Worm (Caenorhabditis elegans) whole organism, young adult: ENCODE data around the gene E02H1.1.

ENCODE experiments used
- C06A6.2 ChIP-seq: fragments of 200-800 bp; sonication (Bioruptor generic); conservative IDR thresholded peaks from 2 replicates; pipeline ENCODE4 v1.3.6; 2022; ENCODE audit warnings: missing genetic modification characterization, missing compliant biosample characterization
- F10E7.11 ChIP-seq: sonication (generic microtip); optimal IDR thresholded peaks from 2 replicates; lab custom pipeline; 2017; ENCODE audit warnings: mild to moderate bottlenecking, missing genetic modification characterization, moderate library complexity, missing compliant biosample characterization
- F22D6.2 ChIP-seq: sonication (generic microtip); optimal IDR thresholded peaks from 2 replicates; lab custom pipeline; 2016; ENCODE audit warnings: mild to moderate bottlenecking, missing genetic modification characterization, missing compliant biosample characterization
- F49E8.2 ChIP-seq: sonication (generic microtip); optimal IDR thresholded peaks from 3 replicates; lab custom pipeline; 2017; ENCODE audit warnings: missing genetic modification characterization, mild to moderate bottlenecking, missing compliant biosample characterization, antibody characterized with exemption, moderate library complexity; ENCODE audit not compliant: insufficient read depth
- K11D2.4 ChIP-seq: fragments of 200-800 bp; sonication (Bioruptor generic); IDR thresholded peaks from 2 replicates; pipeline ENCODE4 v1.3.6; 2022; ENCODE audit warnings: missing genetic modification reagents, missing genetic modification characterization, missing compliant biosample characterization
- Y53G8AR.9 ChIP-seq: fragments of 200-800 bp; sonication (Bioruptor generic); conservative IDR thresholded peaks from 2 replicates; pipeline ENCODE4 v1.3.6; 2022; ENCODE audit warnings: missing genetic modification reagents, missing genetic modification characterization, missing compliant biosample characterization
- Y56A3A.18 ChIP-seq: fragments of 200-800 bp; sonication (Bioruptor generic); IDR thresholded peaks from 2 replicates; pipeline ENCODE4 v1.3.6; 2022; ENCODE audit warnings: missing genetic modification reagents, missing genetic modification characterization, missing compliant biosample characterization
- Y67H2A.10 ChIP-seq: fragments of 200-800 bp; sonication (Bioruptor generic); conservative IDR thresholded peaks from 2 replicates; pipeline ENCODE4 v1.3.6; 2022; ENCODE audit warnings: missing genetic modification reagents, missing genetic modification characterization, missing compliant biosample characterization
- Y95B8A.8 ChIP-seq: fragments of 200-800 bp; sonication (Bioruptor generic); IDR thresholded peaks from 2 replicates; pipeline ENCODE4 v1.3.6; 2022; ENCODE audit warnings: missing genetic modification reagents, missing genetic modification characterization, missing compliant biosample characterization
- ZK185.1 ChIP-seq: sonication (generic microtip); optimal IDR thresholded peaks from 2 replicates; lab custom pipeline; 2016; ENCODE audit warnings: mild to moderate bottlenecking, missing genetic modification characterization, missing compliant biosample characterization; ENCODE audit not compliant: poor library complexity, severe bottlenecking
- ama-1 ChIP-seq, 3 experiments: fragments of 150-350 bp in 1 of 3; sonication (generic microtip) in 2 of 3; optimal IDR thresholded peaks; 2 replicates each; lab custom pipeline; 2014 to 2018; ENCODE audit warnings: missing biosample characterization in 2 of 3, missing genetic modification characterization in 2 of 3, missing genetic modification reagents in 2 of 3
- aptf-3 ChIP-seq: fragments of 200-800 bp; sonication (Bioruptor generic); IDR thresholded peaks from 2 replicates; pipeline ENCODE4 v1.3.6; 2022; ENCODE audit warnings: missing genetic modification characterization, missing compliant biosample characterization
- atf-7 ChIP-seq: sonication (generic microtip); optimal IDR thresholded peaks from 2 replicates; lab custom pipeline; 2017; ENCODE audit warnings: mild to moderate bottlenecking, missing genetic modification characterization, missing compliant biosample characterization
- attf-3 ChIP-seq: fragments of 200-800 bp; sonication (Bioruptor generic); conservative IDR thresholded peaks from 2 replicates; pipeline ENCODE4 v1.3.6; 2022; ENCODE audit warnings: missing genetic modification reagents, missing genetic modification characterization, missing compliant biosample characterization
- attf-5 ChIP-seq: fragments of 200-800 bp; sonication (Bioruptor generic); optimal IDR thresholded peaks from 2 replicates; lab custom pipeline; 2018; ENCODE audit warnings: mild to moderate bottlenecking, missing genetic modification characterization, missing compliant biosample characterization
- bed-1 ChIP-seq: fragments of 200-800 bp; sonication (Bioruptor generic); IDR thresholded peaks from 2 replicates; pipeline ENCODE4 v1.3.6; 2022; ENCODE audit warnings: missing genetic modification reagents, missing genetic modification characterization, missing compliant biosample characterization
- cebp-1 ChIP-seq, 2 experiments: fragments of 200-800 bp in 1 of 2; sonication (Bioruptor generic) in 1 of 2; sonication (generic microtip) in 1 of 2; IDR thresholded peaks in 1 of 2; optimal IDR thresholded peaks in 1 of 2; 2 replicates each; pipeline versions ENCODE4 v1.3.6 to Lab custom; 2017 to 2022; ENCODE audit warnings: missing compliant biosample characterization in 2 of 2, missing genetic modification characterization in 2 of 2, mild to moderate bottlenecking in 1 of 2, missing genetic modification reagents in 1 of 2, moderate library complexity in 1 of 2
- chd-7 ChIP-seq: sonication (generic microtip); optimal IDR thresholded peaks from 2 replicates; lab custom pipeline; 2016; ENCODE audit warnings: mild to moderate bottlenecking, missing genetic modification characterization, moderate library complexity, missing compliant biosample characterization
- dox-1 ChIP-seq: fragments of 200-800 bp; sonication (Bioruptor generic); IDR thresholded peaks from 2 replicates; pipeline ENCODE4 v1.3.6; 2022; ENCODE audit warnings: missing genetic modification reagents, missing genetic modification characterization, missing compliant biosample characterization
- efl-1 ChIP-seq: fragments of 150-350 bp; optimal IDR thresholded peaks from 2 replicates; lab custom pipeline; 2014; ENCODE audit warnings: missing biosample characterization, missing genetic modification reagents, missing genetic modification characterization
- egrh-3 ChIP-seq: fragments of 200-800 bp; sonication (Bioruptor generic); IDR thresholded peaks from 2 replicates; pipeline ENCODE4 v1.3.6; 2022; ENCODE audit warnings: missing genetic modification reagents, missing genetic modification characterization, missing compliant biosample characterization
- him-1 ChIP-seq: sonication (generic microtip); optimal IDR thresholded peaks from 2 replicates; lab custom pipeline; 2016; ENCODE audit warnings: missing genotype, missing genetic modification reagents, missing genetic modification characterization, missing compliant biosample characterization
- hmg-1.2 ChIP-seq: fragments of 200-800 bp; sonication (Bioruptor generic); IDR thresholded peaks from 2 replicates; pipeline ENCODE4 v1.3.6; 2022; ENCODE audit warnings: missing genetic modification reagents, missing genetic modification characterization, missing compliant biosample characterization
- hsf-1 ChIP-seq: fragments of 200-800 bp; sonication (Bioruptor generic); IDR thresholded peaks from 2 replicates; pipeline ENCODE4 v1.3.6; 2022; ENCODE audit warnings: missing genetic modification reagents, missing genetic modification characterization, missing compliant biosample characterization
- let-526 ChIP-seq: fragments of 200-800 bp; sonication (Bioruptor generic); IDR thresholded peaks from 2 replicates; pipeline ENCODE4 v1.3.6; 2022; ENCODE audit warnings: missing genetic modification reagents, missing genetic modification characterization, missing compliant biosample characterization
- let-607 ChIP-seq, 2 experiments: fragments of 200-800 bp in 1 of 2; sonication (Bioruptor generic) in 1 of 2; sonication (generic microtip) in 1 of 2; optimal IDR thresholded peaks; 2 replicates each; lab custom pipeline; 2016 to 2018; ENCODE audit warnings: mild to moderate bottlenecking in 2 of 2, missing compliant biosample characterization in 2 of 2, missing genetic modification characterization in 2 of 2, moderate library complexity in 2 of 2, missing genotype in 1 of 2
- lin-26 ChIP-seq: fragments of 200-800 bp; sonication (Bioruptor generic); IDR thresholded peaks from 2 replicates; pipeline ENCODE4 v1.3.6; 2022; ENCODE audit warnings: missing genetic modification reagents, missing genetic modification characterization, missing compliant biosample characterization
- lin-40 ChIP-seq: sonication (generic microtip); optimal IDR thresholded peaks from 2 replicates; lab custom pipeline; 2016; ENCODE audit warnings: missing genetic modification characterization, mild to moderate bottlenecking, missing compliant biosample characterization, missing genotype, missing genetic modification reagents
- lir-1 ChIP-seq: fragments of 200-800 bp; sonication (Bioruptor generic); conservative IDR thresholded peaks from 2 replicates; pipeline ENCODE4 v1.3.6; 2022; ENCODE audit warnings: missing genetic modification reagents, missing genetic modification characterization, missing compliant biosample characterization
- mcd-1 ChIP-seq: fragments of 200-800 bp; sonication (Bioruptor generic); IDR thresholded peaks from 2 replicates; pipeline ENCODE4 v1.3.6; 2022; ENCODE audit warnings: missing genetic modification reagents, missing genetic modification characterization, missing compliant biosample characterization
- nfya-2 ChIP-seq: fragments of 200-800 bp; sonication (Bioruptor generic); IDR thresholded peaks from 2 replicates; pipeline ENCODE4 v1.3.6; 2022; ENCODE audit warnings: missing genetic modification reagents, missing genetic modification characterization, missing compliant biosample characterization
- nhr-179 ChIP-seq: sonication (generic microtip); optimal IDR thresholded peaks from 2 replicates; lab custom pipeline; 2016; ENCODE audit warnings: mild to moderate bottlenecking, missing genetic modification characterization, missing compliant biosample characterization
- nhr-27 ChIP-seq: fragments of 200-800 bp; sonication (Bioruptor generic); optimal IDR thresholded peaks from 2 replicates; lab custom pipeline; 2018; ENCODE audit warnings: mild to moderate bottlenecking, missing genetic modification characterization, moderate library complexity, missing compliant biosample characterization
- nhr-90 ChIP-seq: sonication (generic microtip); optimal IDR thresholded peaks from 2 replicates; lab custom pipeline; 2016; ENCODE audit warnings: missing genotype, mild to moderate bottlenecking, missing genetic modification characterization, missing compliant biosample characterization
- rcor-1 ChIP-seq: fragments of 200-800 bp; sonication (Bioruptor generic); IDR thresholded peaks from 2 replicates; pipeline ENCODE4 v1.3.6; 2022; ENCODE audit warnings: missing genetic modification reagents, missing genetic modification characterization, missing compliant biosample characterization
- rec-8 ChIP-seq, 2 experiments: sonication (generic microtip); optimal IDR thresholded peaks; 2 replicates each; lab custom pipeline; 2016; ENCODE audit warnings: mild to moderate bottlenecking in 2 of 2, missing genetic modification characterization in 2 of 2, missing genetic modification reagents in 2 of 2, missing genotype in 2 of 2, missing biosample characterization in 1 of 2, missing compliant biosample characterization in 1 of 2, moderate library complexity in 1 of 2
- sdz-38 ChIP-seq: sonication (generic microtip); optimal IDR thresholded peaks from 2 replicates; lab custom pipeline; 2016; ENCODE audit warnings: missing genotype, missing genetic modification characterization, missing compliant biosample characterization
- sea-2 ChIP-seq: fragments of 200-800 bp; sonication (Bioruptor generic); IDR thresholded peaks from 2 replicates; pipeline ENCODE4 v1.3.6; 2022; ENCODE audit warnings: missing genetic modification characterization, missing compliant biosample characterization
- snpc-1.3 ChIP-seq: sonication (generic microtip); optimal IDR thresholded peaks from 2 replicates; lab custom pipeline; 2017; ENCODE audit warnings: missing genetic modification characterization, mild to moderate bottlenecking, missing compliant biosample characterization, antibody characterized with exemption, moderate library complexity, missing genotype, missing genetic modification reagents; ENCODE audit not compliant: insufficient read depth
- snpc-4 ChIP-seq, 5 experiments: fragments of 150-350 bp in 1 of 5; sonication (generic microtip) in 4 of 5; optimal IDR thresholded peaks; 2 replicates each; lab custom pipeline; 2014 to 2018; ENCODE audit warnings: missing genetic modification characterization in 5 of 5, missing biosample characterization in 3 of 5, antibody characterized with exemption in 2 of 5, mild to moderate bottlenecking in 2 of 5, missing compliant biosample characterization in 2 of 5, missing genotype in 2 of 5, moderate library complexity in 2 of 5, missing genetic modification reagents in 1 of 5
- tbp1 ChIP-seq: fragments of 200-800 bp; sonication (Bioruptor generic); optimal IDR thresholded peaks from 2 replicates; lab custom pipeline; 2018; ENCODE audit warnings: mild to moderate bottlenecking, missing genetic modification characterization, missing compliant biosample characterization
- unc-62 ChIP-seq: fragments of 150-350 bp; optimal IDR thresholded peaks from 2 replicates; lab custom pipeline; 2014; ENCODE audit warnings: missing biosample characterization, missing genetic modification reagents, missing genetic modification characterization
- zim-3 ChIP-seq: sonication (generic microtip); optimal IDR thresholded peaks from 2 replicates; lab custom pipeline; 2017; ENCODE audit warnings: mild to moderate bottlenecking, missing genetic modification characterization, moderate library complexity, missing compliant biosample characterization
- ztf-18 ChIP-seq: sonication (generic microtip); optimal IDR thresholded peaks from 2 replicates; lab custom pipeline; 2016; ENCODE audit warnings: missing genotype, mild to moderate bottlenecking, missing genetic modification characterization, missing compliant biosample characterization
- ztf-26 ChIP-seq: sonication (generic microtip); optimal IDR thresholded peaks from 2 replicates; lab custom pipeline; 2017; ENCODE audit warnings: missing genetic modification characterization, missing compliant biosample characterization

Gene E02H1.1

DNA sequence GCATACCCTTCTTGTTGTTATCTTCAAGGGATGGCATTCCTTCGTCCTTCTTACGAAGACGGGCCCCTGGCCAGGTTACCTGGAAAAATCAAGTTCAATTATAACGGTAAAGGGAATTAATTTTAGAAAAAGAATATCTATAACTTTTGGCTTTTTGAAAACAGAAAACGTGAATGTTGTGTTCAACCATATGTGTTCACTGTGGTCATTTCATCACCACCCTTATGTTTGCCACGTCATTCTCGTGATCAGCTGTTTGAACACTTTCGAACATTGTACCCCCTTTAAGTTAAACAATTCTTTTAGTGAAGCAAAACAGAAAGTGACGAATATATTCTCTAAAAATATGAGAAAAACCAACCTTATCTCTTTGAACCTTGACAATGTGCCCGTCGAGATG lies 27.8 kb upstream of the E02H1.1 start:
- TF ChIP-seq nhr-90 (tag; lab: Kevin White, UChicago) (no peak), Y56A3A.18 (GFP tag; lab: Robert Waterston, UW) (no peak; the same call in 1 of the 2 replicates), attf-3 (GFP tag; lab: Robert Waterston, UW) (no peak), cebp-1 (GFP tag; IDR thresholded peaks at IDR 0.05; lab: Robert Waterston, UW) (peak; percentile 75), cebp-1 (tag; optimal IDR thresholded peaks at IDR 0.05; lab: Kevin White, UChicago) (peak; percentile 75), zim-3 (tag; lab: Kevin White, UChicago) (peak; percentile 36), nhr-27 (tag; lab: Kevin White, UChicago) (no peak), F10E7.11 (tag; lab: Kevin White, UChicago) (peak; percentile 6), chd-7 (tag; lab: Kevin White, UChicago) (no peak), snpc-1.3 (no peak), dox-1 (no peak), ztf-26 (tag; lab: Kevin White, UChicago) (no peak), ama-1 (optimal IDR thresholded peaks at IDR 0.05; lab: Kevin White, UChicago) (no peak), ama-1 (GFP tag; optimal IDR thresholded peaks at IDR 0.05; lab: Kevin White, UChicago) (no peak), aptf-3 (GFP tag; lab: Robert Waterston, UW) (no peak), lin-40 (tag; lab: Kevin White, UChicago) (no peak), let-526 (GFP tag; lab: Robert Waterston, UW) (peak; percentile 16; the same call in 1 of the 2 replicates), Y95B8A.8 (GFP tag; lab: Robert Waterston, UW) (0 out of 2 replicates have a peak, but pooled peaks have one; percentile 5), K11D2.4 (no peak), him-1 (tag; lab: Kevin White, UChicago) (no peak), F22D6.2 (tag; lab: Kevin White, UChicago) (no peak), ZK185.1 (peak; percentile 37), rcor-1 (GFP tag; lab: Robert Waterston, UW) (no peak), lir-1 (GFP tag; lab: Robert Waterston, UW) (no peak), lin-26 (GFP tag; lab: Robert Waterston, UW) (no peak), attf-5 (GFP tag; lab: Kevin White, UChicago) (no peak), snpc-4 (GFP tag; optimal IDR thresholded peaks at IDR 0.05; lab: Kevin White, UChicago) (no peak), snpc-4 (tag; optimal IDR thresholded peaks at IDR 0.05; lab: Kevin White, UChicago) (no peak), efl-1 (no peak), F49E8.2 (no peak), bed-1 (GFP tag; lab: Robert Waterston, UW) (no peak)
- TF ChIP-seq, all 124 proteins: peak for 6

DNA sequence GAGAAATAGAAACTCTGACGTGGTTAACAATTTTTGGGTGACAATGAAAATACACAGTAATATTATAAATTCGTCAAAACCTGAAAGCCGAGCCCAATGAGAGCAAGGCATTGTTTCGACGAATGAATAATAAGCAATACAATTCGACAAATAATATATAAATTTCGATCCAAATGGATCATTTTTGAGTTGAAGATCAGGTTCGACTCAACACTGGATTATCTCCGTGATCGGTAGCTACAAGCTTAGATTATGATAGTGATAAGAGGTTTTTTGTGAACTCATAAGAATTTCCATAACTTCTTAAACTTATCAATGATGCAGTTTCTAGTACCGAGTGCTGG lies 26.9 kb upstream of the E02H1.1 start:
- TF ChIP-seq F49E8.2 (no peak), C06A6.2 (GFP tag; lab: Robert Waterston, UW) (no peak), Y53G8AR.9 (GFP tag; lab: Robert Waterston, UW) (0 out of 2 replicates have a peak, but pooled peaks have one; percentile 5), Y67H2A.10 (no peak), nhr-179 (tag; lab: Kevin White, UChicago) (no peak), unc-62 (GFP tag; lab: Kevin White, UChicago) (no peak), let-607 (tag; optimal IDR thresholded peaks at IDR 0.05; lab: Kevin White, UChicago) (peak in 1 of 2 experiments; percentile 8), attf-5 (GFP tag; lab: Kevin White, UChicago) (no peak), hmg-1.2 (GFP tag; lab: Robert Waterston, UW) (no peak), K11D2.4 (no peak), dox-1 (no peak), hsf-1 (GFP tag; lab: Robert Waterston, UW) (no peak), lin-26 (GFP tag; lab: Robert Waterston, UW) (0 out of 2 replicates have a peak, but pooled peaks have one; percentile 19), cebp-1 (GFP tag; IDR thresholded peaks at IDR 0.05; lab: Robert Waterston, UW) (0 out of 2 replicates have a peak, but pooled peaks have one; percentile 21), cebp-1 (tag; optimal IDR thresholded peaks at IDR 0.05; lab: Kevin White, UChicago) (no peak), nfya-2 (GFP tag; lab: Robert Waterston, UW) (no peak), Y95B8A.8 (GFP tag; lab: Robert Waterston, UW) (no peak), ztf-18 (tag; lab: Kevin White, UChicago) (no peak), rec-8 (tag; optimal IDR thresholded peaks at IDR 0.05; lab: Kevin White, UChicago) (no peak), egrh-3 (GFP tag; lab: Robert Waterston, UW) (no peak), sea-2 (no peak), atf-7 (tag; lab: Kevin White, UChicago) (no peak), mcd-1 (no peak), sdz-38 (tag; lab: Kevin White, UChicago) (no peak), lir-1 (GFP tag; lab: Robert Waterston, UW) (no peak), tbp1 (GFP tag; lab: Kevin White, UChicago) (no peak)
